Worm (Caenorhabditis elegans) whole organism, midembryonic: ENCODE data around the gene syf-2.
"Not testable (repeated sequence)": the region's sequence is repeated elsewhere in the genome, so short reads cannot be mapped to it uniquely, and the experiment has no call there.

Source experiments
- T22C8.4 ChIP-seq: fragments of 200-800 bp; sonication (Bioruptor generic); IDR thresholded peaks from 2 replicates; pipeline ENCODE4 v1.3.6; 2022; ENCODE audit warnings: missing genetic modification characterization, missing compliant biosample characterization
- cog-1 ChIP-seq: sonication (generic microtip); optimal IDR thresholded peaks from 2 replicates; lab custom pipeline; 2016; ENCODE audit warnings: missing genetic modification characterization, missing compliant biosample characterization
- flt-1 ChIP-seq: fragments of 200-800 bp; sonication (Bioruptor generic); IDR thresholded peaks from 2 replicates; pipeline ENCODE4 v1.3.6; 2022; ENCODE audit warnings: missing genetic modification characterization, missing compliant biosample characterization
- klf-2 ChIP-seq: fragments of 200-800 bp; sonication (Bioruptor generic); conservative IDR thresholded peaks from 2 replicates; pipeline ENCODE4 v1.3.6; 2022; ENCODE audit warnings: missing genetic modification reagents, missing genetic modification characterization, missing compliant biosample characterization
- med-1 ChIP-seq: sonication (generic microtip); optimal IDR thresholded peaks from 2 replicates; lab custom pipeline; 2017; ENCODE audit warnings: missing genetic modification characterization, mild to moderate bottlenecking, missing compliant biosample characterization, antibody characterized with exemption, missing genetic modification reagents; ENCODE audit not compliant: insufficient read depth
- ref-1 ChIP-seq: fragments of 200-800 bp; sonication (Bioruptor generic); conservative IDR thresholded peaks from 2 replicates; pipeline ENCODE4 v1.3.6; 2022; ENCODE audit warnings: missing genetic modification reagents, missing genetic modification characterization, missing compliant biosample characterization
- tab-1 ChIP-seq: fragments of 200-800 bp; sonication (Bioruptor generic); IDR thresholded peaks from 2 replicates; pipeline ENCODE4 v1.3.6; 2022; ENCODE audit warnings: missing genetic modification characterization, missing compliant biosample characterization
- ztf-23 ChIP-seq: fragments of 200-800 bp; sonication (Bioruptor generic); IDR thresholded peaks from 2 replicates; pipeline ENCODE4 v1.3.6; 2022; ENCODE audit warnings: missing genetic modification reagents, missing genetic modification characterization, missing compliant biosample characterization
- ztf-29 ChIP-seq: fragments of 200-800 bp; sonication (Bioruptor generic); IDR thresholded peaks from 2 replicates; pipeline ENCODE4 v1.3.6; 2022; ENCODE audit warnings: missing genetic modification reagents, missing genetic modification characterization, missing compliant biosample characterization

Gene syf-2

DNA sequence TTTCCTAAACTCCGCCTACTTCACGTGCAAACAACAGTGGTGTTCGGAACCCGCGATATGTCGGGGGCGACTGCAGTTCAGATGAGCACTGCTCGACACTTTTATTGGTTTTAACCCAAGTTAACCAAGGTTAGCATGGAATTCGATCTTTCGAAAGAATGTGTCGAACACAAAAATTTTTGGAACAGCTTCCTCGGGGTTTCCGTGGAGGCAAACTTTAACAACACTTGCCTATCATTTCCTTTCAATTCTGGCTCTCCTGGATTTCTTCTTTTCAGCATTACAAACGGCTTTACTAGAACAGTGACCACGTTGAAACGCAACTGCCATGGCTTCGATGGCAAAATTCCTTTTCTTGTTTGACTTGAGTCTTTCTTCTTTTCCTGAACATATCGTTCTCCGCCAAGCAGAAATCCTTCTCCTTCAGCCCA, 20.6 kb downstream of the syf-2 start:
- no peak for TF ChIP-seq ztf-29 (GFP tag; lab: Robert Waterston, UW)
- no peak for TF ChIP-seq T22C8.4 (GFP tag; lab: Robert Waterston, UW)
- TF ChIP-seq klf-2 (GFP tag; lab: Robert Waterston, UW): no peak
- TF ChIP-seq ref-1 (GFP tag; lab: Robert Waterston, UW): no peak
- no peak for TF ChIP-seq ztf-23
- no peak for TF ChIP-seq flt-1 (GFP tag; lab: Robert Waterston, UW)
- TF ChIP-seq med-1 (GFP tag; lab: Kevin White, UChicago): no peak
- TF ChIP-seq tab-1 (GFP tag; lab: Robert Waterston, UW): no peak
- no peak for TF ChIP-seq cog-1

DNA sequence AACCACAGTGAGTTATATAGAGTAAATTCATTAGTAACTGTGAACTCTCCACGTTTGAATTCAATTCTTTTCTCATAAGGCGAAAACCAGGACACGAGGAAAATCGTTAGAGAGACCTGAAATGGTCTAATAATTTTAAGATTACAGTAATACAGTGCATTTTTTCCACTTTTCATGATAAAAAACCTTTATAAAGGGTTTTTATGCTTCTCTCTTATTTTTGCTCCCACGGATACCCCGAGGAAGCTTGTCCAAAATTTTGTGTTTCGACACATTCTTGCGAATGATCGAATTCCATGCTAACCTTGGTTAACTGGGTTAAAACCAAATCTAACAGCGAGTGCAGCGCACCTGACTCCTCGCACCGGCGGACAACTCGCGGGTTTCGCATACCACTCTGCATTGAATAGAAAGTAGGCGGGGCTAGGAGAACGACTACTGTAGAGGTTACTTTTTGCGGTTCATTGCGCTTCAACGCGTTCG, 21.6 kb downstream of the syf-2 start:
- TF ChIP-seq flt-1 (GFP tag; lab: Robert Waterston, UW) (peak; percentile 63; the same call in 1 of the 2 replicates), ztf-23 (no peak), tab-1 (GFP tag; lab: Robert Waterston, UW) (no peak), klf-2 (GFP tag; lab: Robert Waterston, UW) (no peak), ztf-29 (GFP tag; lab: Robert Waterston, UW) (no peak), ref-1 (GFP tag; lab: Robert Waterston, UW) (no peak), med-1 (GFP tag; lab: Kevin White, UChicago) (no peak), T22C8.4 (GFP tag; lab: Robert Waterston, UW) (no peak)

DNA sequence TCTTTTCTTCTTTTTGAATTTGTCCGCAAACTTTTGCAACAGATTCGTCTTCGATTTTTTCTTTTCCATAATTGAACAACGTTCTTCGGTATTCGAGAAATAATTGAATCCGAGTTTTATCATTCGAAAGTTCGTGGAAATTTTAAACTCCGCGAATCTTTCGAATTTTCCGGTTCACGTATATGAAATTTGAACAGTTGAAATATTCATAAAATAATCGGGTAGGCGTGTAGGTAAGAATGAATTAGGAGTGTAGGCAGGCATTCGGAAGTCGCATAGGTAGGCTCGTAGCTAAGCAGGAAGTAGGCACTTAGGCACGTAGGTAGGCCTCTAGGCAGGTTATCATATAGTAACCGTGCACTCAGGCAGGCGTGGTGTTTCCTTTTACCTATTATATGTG, 23.7 kb downstream of the syf-2 start, which contains the start of gene B0280.11:
Gene B0280.11 (minus strand): TSS at position 101 of the 400 bp plus-strand sequence.
- TF ChIP-seq flt-1 (GFP tag; lab: Robert Waterston, UW): no peak
- TF ChIP-seq T22C8.4 (GFP tag; lab: Robert Waterston, UW): no peak
- no peak for TF ChIP-seq ref-1 (GFP tag; lab: Robert Waterston, UW)
- no peak for TF ChIP-seq tab-1 (GFP tag; lab: Robert Waterston, UW)
- no peak for TF ChIP-seq ztf-29 (GFP tag; lab: Robert Waterston, UW)
- no peak for TF ChIP-seq cog-1
- TF ChIP-seq med-1 (GFP tag; lab: Kevin White, UChicago): no peak
- no peak for TF ChIP-seq klf-2 (GFP tag; lab: Robert Waterston, UW)
- no peak for TF ChIP-seq ztf-23

DNA sequence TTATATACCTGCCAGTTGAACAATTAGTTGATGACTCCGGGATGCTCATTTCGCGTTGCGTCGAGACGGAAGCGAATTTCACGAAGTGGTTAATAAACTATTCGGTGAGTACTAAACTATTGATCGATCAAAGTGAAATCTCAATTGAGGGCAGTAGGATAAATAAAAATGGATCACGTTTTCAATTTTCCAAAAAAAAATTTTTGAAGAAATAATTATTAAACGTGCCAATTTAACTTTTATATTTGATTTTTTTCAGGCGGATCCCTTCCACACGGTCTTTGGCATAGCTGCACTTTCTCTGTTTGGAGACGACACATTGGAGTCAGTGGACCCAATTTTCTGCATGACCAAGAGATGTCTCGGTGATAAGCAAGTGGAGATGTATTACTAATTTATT, 25.9 kb downstream of the syf-2 start, which contains the start of gene B0280.17:
Gene B0280.17 (minus strand): TSS at position 101 of the 400 bp plus-strand sequence.
- TF ChIP-seq ztf-23 (no peak), T22C8.4 (GFP tag; lab: Robert Waterston, UW) (no peak), med-1 (GFP tag; lab: Kevin White, UChicago) (no peak), klf-2 (GFP tag; lab: Robert Waterston, UW) (no peak), flt-1 (GFP tag; lab: Robert Waterston, UW) (no peak), tab-1 (GFP tag; lab: Robert Waterston, UW) (no peak), cog-1 (no peak), ref-1 (GFP tag; lab: Robert Waterston, UW) (no peak), ztf-29 (GFP tag; lab: Robert Waterston, UW) (no peak)

DNA sequence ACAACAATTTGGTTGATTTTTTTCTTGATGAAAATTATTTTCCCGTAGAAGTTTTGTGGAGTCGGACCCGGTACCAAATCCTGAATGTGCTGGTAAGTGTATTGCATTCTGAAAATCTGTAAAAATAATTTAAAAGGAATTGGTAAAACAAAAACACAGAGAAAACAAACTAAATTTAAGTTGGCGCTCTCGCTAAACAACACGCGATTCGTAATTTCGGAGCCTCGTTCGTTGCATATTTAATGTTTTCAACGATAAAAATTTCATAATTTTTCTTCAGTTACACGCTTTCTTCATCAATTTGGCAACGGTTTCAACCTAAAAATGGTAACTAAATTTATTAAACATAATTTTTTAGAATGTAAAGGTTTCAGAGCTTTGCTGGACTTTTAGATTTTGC, 28.4 kb downstream of the syf-2 start, which contains the start of the genes pot-1 and ggtb-1:
Gene pot-1 (minus strand): TSS at position 120 of the 400 bp plus-strand sequence.
Gene ggtb-1 (plus strand): TSS at position 208 of the 400 bp plus-strand sequence.
- TF ChIP-seq ztf-23 (no peak), ref-1 (GFP tag; lab: Robert Waterston, UW) (no peak), ztf-29 (GFP tag; lab: Robert Waterston, UW) (no peak), T22C8.4 (GFP tag; lab: Robert Waterston, UW) (no peak), flt-1 (GFP tag; lab: Robert Waterston, UW) (no peak), med-1 (GFP tag; lab: Kevin White, UChicago) (no peak), klf-2 (GFP tag; lab: Robert Waterston, UW) (no peak), tab-1 (GFP tag; lab: Robert Waterston, UW) (no peak), cog-1 (no peak)

DNA sequence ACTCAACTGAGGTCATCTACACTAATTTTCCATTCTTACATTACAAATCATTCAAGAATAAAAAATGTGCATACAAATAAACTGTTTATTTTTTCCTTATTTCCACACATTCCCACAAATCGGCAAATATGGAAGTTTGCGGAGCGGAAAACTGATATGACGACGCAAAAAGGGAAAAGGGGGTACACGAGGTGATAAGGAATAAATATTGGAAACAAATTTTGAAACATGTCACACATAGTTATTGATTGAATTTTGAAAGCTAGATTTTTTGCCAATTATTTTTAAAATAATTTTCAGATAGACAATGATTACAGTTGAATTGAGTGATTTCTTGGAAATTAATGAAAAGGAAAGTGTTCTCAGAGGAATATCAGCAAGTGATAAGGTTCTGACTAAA, 33.3 kb downstream of the syf-2 start, which contains the start of gene viro-2:
Gene viro-2 (plus strand): TSS at position 301 of the 400 bp plus-strand sequence.
- not testable (repeated sequence) for TF ChIP-seq ztf-23; ztf-29 (GFP tag; lab: Robert Waterston, UW); T22C8.4 (GFP tag; lab: Robert Waterston, UW)

DNA sequence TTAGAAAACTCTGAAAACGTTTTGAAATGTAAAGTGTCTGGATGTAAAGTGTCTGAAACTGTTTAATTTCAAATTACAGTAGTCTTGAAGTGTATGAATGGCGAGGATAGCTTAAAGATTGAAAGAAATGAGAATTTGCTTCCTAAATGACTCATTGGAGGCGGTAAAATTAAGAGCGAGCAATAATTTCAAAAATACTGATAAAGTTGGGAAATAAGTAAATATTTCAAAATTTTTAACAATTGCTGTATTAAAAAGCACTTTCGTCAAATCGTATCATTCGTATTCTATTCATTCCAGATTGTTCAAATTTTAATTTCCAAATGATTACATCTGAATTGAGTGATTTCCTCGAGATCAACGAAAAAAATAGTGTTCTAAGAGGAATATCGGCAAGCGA, 37.6 kb downstream of the syf-2 start, which contains the start of gene B0280.2:
Gene B0280.2 (plus strand): TSS at position 301 of the 400 bp plus-strand sequence.
- TF ChIP-seq tab-1 (GFP tag; lab: Robert Waterston, UW) (no peak), klf-2 (GFP tag; lab: Robert Waterston, UW) (no peak), ztf-29 (GFP tag; lab: Robert Waterston, UW) (no peak), ztf-23 (no peak), flt-1 (GFP tag; lab: Robert Waterston, UW) (no peak), T22C8.4 (GFP tag; lab: Robert Waterston, UW) (no peak), med-1 (GFP tag; lab: Kevin White, UChicago) (no peak), cog-1 (no peak), ref-1 (GFP tag; lab: Robert Waterston, UW) (no peak)

DNA sequence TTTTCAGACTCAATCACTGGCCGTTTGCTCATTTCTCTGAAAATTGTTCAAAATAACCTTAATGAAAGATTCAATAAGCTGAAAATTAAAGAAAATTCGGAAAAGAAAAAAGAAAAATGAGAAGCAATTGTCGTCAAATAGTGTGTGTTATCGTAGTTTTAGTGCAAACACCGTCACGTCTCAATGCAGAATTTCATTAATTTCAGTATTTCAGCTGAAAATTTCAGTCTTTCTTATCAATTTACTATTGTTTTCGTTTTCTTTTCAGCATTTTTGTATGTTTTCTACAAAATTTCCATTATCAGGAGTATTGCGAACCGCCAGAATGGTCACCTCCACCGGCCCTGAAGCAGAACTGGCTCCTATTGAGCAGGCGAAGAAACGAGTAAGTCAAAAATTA, 39.1 kb downstream of the syf-2 start, which contains the start of the genes B0280.9 and rpia-1:
Gene B0280.9 (minus strand): TSS at position 36 of the 400 bp plus-strand sequence.
Gene rpia-1 (plus strand): TSS at position 269 of the 400 bp plus-strand sequence.
- TF ChIP-seq ztf-29 (GFP tag; lab: Robert Waterston, UW) (no peak), ztf-23 (no peak), klf-2 (GFP tag; lab: Robert Waterston, UW) (no peak), med-1 (GFP tag; lab: Kevin White, UChicago) (no peak), ref-1 (GFP tag; lab: Robert Waterston, UW) (no peak), T22C8.4 (GFP tag; lab: Robert Waterston, UW) (no peak), flt-1 (GFP tag; lab: Robert Waterston, UW) (no peak), cog-1 (no peak), tab-1 (GFP tag; lab: Robert Waterston, UW) (no peak)

DNA sequence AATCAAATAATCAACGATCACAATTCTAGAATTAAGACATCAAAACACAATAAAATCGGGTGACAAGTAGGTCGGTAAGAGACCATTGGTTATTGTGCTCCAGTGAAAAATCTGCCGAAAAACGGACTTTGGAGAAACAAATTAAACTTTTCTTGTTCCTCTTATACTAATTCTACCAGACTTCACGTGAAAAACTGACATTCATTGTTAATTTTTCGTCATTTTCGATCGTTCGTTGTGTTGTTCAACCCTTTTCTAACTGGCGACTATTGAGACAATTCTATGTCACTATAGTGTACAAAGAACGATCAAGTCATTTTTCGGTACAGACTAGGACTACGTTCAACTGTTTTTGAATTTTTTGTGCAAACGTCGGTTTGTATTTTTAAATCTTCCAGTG, 41.4 kb downstream of the syf-2 start:
- TF ChIP-seq med-1 (GFP tag; lab: Kevin White, UChicago) (no peak), T22C8.4 (GFP tag; lab: Robert Waterston, UW) (no peak), ref-1 (GFP tag; lab: Robert Waterston, UW) (no peak), flt-1 (GFP tag; lab: Robert Waterston, UW) (no peak), cog-1 (no peak), ztf-23 (no peak), klf-2 (GFP tag; lab: Robert Waterston, UW) (no peak), tab-1 (GFP tag; lab: Robert Waterston, UW) (no peak), ztf-29 (GFP tag; lab: Robert Waterston, UW) (no peak)
